Worm (Caenorhabditis elegans): ENCODE results near the gene M04D8.7.

M04D8.7 gene

ce11 chrIII:10033213-10033612 is 4.0 kb upstream of the M04D8.7 start, which contains the start of gene M04D8.5:
TSS of gene M04D8.5 (minus strand) at chrIII:10033313.
- TF ChIP-seq F22D6.2 (tag; optimal IDR thresholded peaks at IDR 0.05) (no peak), B0019.2 (GFP tag; conservative IDR thresholded peaks at IDR 0.05) (no peak), hlh-12 (tag; optimal IDR thresholded peaks at IDR 0.05) (no peak), D2030.7 (GFP tag; IDR thresholded peaks at IDR 0.05) (no peak), tbp1 (GFP tag; optimal IDR thresholded peaks at IDR 0.05) (no peak), B0336.3 (GFP tag; IDR thresholded peaks at IDR 0.05) (no peak), attf-3 (GFP tag; conservative IDR thresholded peaks at IDR 0.05) (no peak), lin-40 (tag; optimal IDR thresholded peaks at IDR 0.05) (no peak), die-1 (tag; optimal IDR thresholded peaks at IDR 0.05) (no peak), ztf-18 (tag; optimal IDR thresholded peaks at IDR 0.05) (no peak), ets-4 (GFP tag; optimal IDR thresholded peaks at IDR 0.05) (no peak), zfh-2 (GFP tag; conservative IDR thresholded peaks at IDR 0.05) (no peak), dpl-1 (GFP tag; optimal IDR thresholded peaks at IDR 0.05) (no peak), attf-6 (GFP tag; IDR thresholded peaks at IDR 0.05) (no peak)

- TF ChIP-seq F10E7.11 (tag; optimal IDR thresholded peaks at IDR 0.05) (no peak), snpc-4 (GFP tag; optimal IDR thresholded peaks at IDR 0.05) (no peak), snpc-4 (tag; optimal IDR thresholded peaks at IDR 0.05) (no peak)
Observed at ce11 chrIII:10033881-10034280, 3.4 kb upstream of the M04D8.7 start, which contains the start of gene M04D8.8. TSS of gene M04D8.8 (plus strand) at chrIII:10034181.

ce11 chrIII:10035783-10036182 is 1.5 kb upstream of the M04D8.7 start, which contains the start of gene xbx-3:
TSS of gene xbx-3 (plus strand) at chrIII:10035945.
- no peak for TF ChIP-seq Y95B8A.8 (GFP tag; IDR thresholded peaks at IDR 0.05)
- TF ChIP-seq tlf-1 (GFP tag; optimal IDR thresholded peaks at IDR 0.05): no peak
- TF ChIP-seq efl-1 (GFP tag; optimal IDR thresholded peaks at IDR 0.05): no peak
- TF ChIP-seq him-1 (tag; optimal IDR thresholded peaks at IDR 0.05): no peak
- TF ChIP-seq ztf-6 (GFP tag; IDR thresholded peaks at IDR 0.05): no peak
- TF ChIP-seq mel-28 (tag; optimal IDR thresholded peaks at IDR 0.05; ENCODE audit: borderline replicate concordance): no peak
- TF ChIP-seq xnd-1 (tag; optimal IDR thresholded peaks at IDR 0.05): no peak
- no peak for TF ChIP-seq K11D2.4 (GFP tag; IDR thresholded peaks at IDR 0.05)
- TF ChIP-seq rec-8 (tag; optimal IDR thresholded peaks at IDR 0.05): no peak
- TF ChIP-seq sdz-38 (tag; optimal IDR thresholded peaks at IDR 0.05): no peak
- TF ChIP-seq ceh-58 (GFP tag; IDR thresholded peaks at IDR 0.05): no peak
- TF ChIP-seq Y53F4B.3 (GFP tag; IDR thresholded peaks at IDR 0.05): no peak
- no peak for TF ChIP-seq lin-26 (GFP tag; IDR thresholded peaks at IDR 0.05)
- TF ChIP-seq snpc-1.1 (tag; optimal IDR thresholded peaks at IDR 0.05; ENCODE audit: insufficient read depth): no peak
- TF ChIP-seq F57A8.1 (GFP tag; optimal IDR thresholded peaks at IDR 0.05): no peak
- no peak for TF ChIP-seq rcor-1 (GFP tag; IDR thresholded peaks at IDR 0.05)
- no peak for TF ChIP-seq dpl-1 (GFP tag; optimal IDR thresholded peaks at IDR 0.05)

- TF ChIP-seq F52B5.7 (tag; optimal IDR thresholded peaks at IDR 0.05): no peak
- no peak for TF ChIP-seq dpl-1 (GFP tag; optimal IDR thresholded peaks at IDR 0.05)
- no peak for TF ChIP-seq zfh-2 (GFP tag; conservative IDR thresholded peaks at IDR 0.05)
- TF ChIP-seq snpc-3.4 (tag; optimal IDR thresholded peaks at IDR 0.05): no peak
- TF ChIP-seq tlf-1 (GFP tag; optimal IDR thresholded peaks at IDR 0.05): no peak
- no peak for TF ChIP-seq B0261.1 (tag; optimal IDR thresholded peaks at IDR 0.05)
- no peak for TF ChIP-seq egl-44 (GFP tag; IDR thresholded peaks at IDR 0.05)
Observed at ce11 chrIII:10040013-10040412, 2.8 kb downstream of the M04D8.7 start, which contains the start of gene T16G12.7. TSS of gene T16G12.7 (minus strand) at chrIII:10040113.
